Worm (Caenorhabditis elegans) whole organism, L1 larva: ENCODE results near the gene cyn-10.

Source experiments
- aha-1 ChIP-seq: fragments of 150-350 bp; optimal IDR thresholded peaks from 2 replicates; lab custom pipeline; 2014; ENCODE audit warnings: missing biosample characterization, missing genetic modification characterization
- ama-1 ChIP-seq: fragments of 150-350 bp; optimal IDR thresholded peaks from 2 replicates; lab custom pipeline; 2014
- ceh-90 ChIP-seq: sonication (generic microtip); optimal IDR thresholded peaks from 2 replicates; lab custom pipeline; 2016; ENCODE audit warnings: missing genetic modification characterization, missing compliant biosample characterization
- ces-1 ChIP-seq: fragments of 150-350 bp; optimal IDR thresholded peaks from 2 replicates; lab custom pipeline; 2014; ENCODE audit warnings: missing biosample characterization, missing genetic modification reagents, missing genetic modification characterization
- dsc-1 ChIP-seq: sonication (generic microtip); optimal IDR thresholded peaks from 2 replicates; lab custom pipeline; 2016; ENCODE audit warnings: mild to moderate bottlenecking, missing genetic modification characterization, missing compliant biosample characterization
- efl-1 ChIP-seq, 4 experiments: fragments of 150-350 bp; optimal IDR thresholded peaks in 3 of 4; peaks in 1 of 4; 1 replicate in 1 of 4; 2 replicates in 3 of 4; lab custom pipeline; 2014; ENCODE audit warnings: missing biosample characterization in 2 of 4, missing genetic modification characterization in 2 of 4, missing genetic modification reagents in 2 of 4
- efl-3 ChIP-seq: fragments of 200-800 bp; sonication (Bioruptor generic); optimal IDR thresholded peaks from 2 replicates; lab custom pipeline; 2018; ENCODE audit warnings: mild to moderate bottlenecking, missing genetic modification characterization, missing compliant biosample characterization
- egl-27 ChIP-seq, 2 experiments: fragments of 150-350 bp in 1 of 2; sonication (generic microtip); optimal IDR thresholded peaks; 3 replicates each; lab custom pipeline; 2017 to 2018; ENCODE audit warnings: missing biosample characterization in 2 of 2, missing genetic modification characterization in 2 of 2, missing genetic modification reagents in 2 of 2
- elt-3 ChIP-seq, 6 experiments: fragments of 150-350 bp in 1 of 6; sonication (generic microtip); optimal IDR thresholded peaks; 2 replicates each; lab custom pipeline; 2017 to 2018; ENCODE audit warnings: missing biosample characterization in 6 of 6, missing genetic modification characterization in 6 of 6, inconsistent platforms in 1 of 6
- ets-5 ChIP-seq: fragments of 200-800 bp; sonication (Bioruptor generic); IDR thresholded peaks from 2 replicates; pipeline ENCODE4 v1.3.6; 2022; ENCODE audit warnings: missing genetic modification characterization, missing compliant biosample characterization
- fkh-4 ChIP-seq: sonication (generic microtip); optimal IDR thresholded peaks from 2 replicates; lab custom pipeline; 2016; ENCODE audit warnings: missing compliant biosample characterization, missing genetic modification characterization, borderline replicate concordance
- fkh-8 ChIP-seq: sonication (generic microtip); optimal IDR thresholded peaks from 2 replicates; lab custom pipeline; 2016; ENCODE audit warnings: mild to moderate bottlenecking, missing genetic modification characterization, missing compliant biosample characterization
- fos-1 ChIP-seq: fragments of 150-350 bp; optimal IDR thresholded peaks from 2 replicates; lab custom pipeline; 2014; ENCODE audit warnings: missing biosample characterization, missing genetic modification characterization
- grh-1 ChIP-seq: fragments of 200-800 bp; sonication (Bioruptor generic); IDR thresholded peaks from 2 replicates; pipeline ENCODE4 v1.3.6; 2022; ENCODE audit warnings: missing genetic modification reagents, missing genetic modification characterization, missing compliant biosample characterization
- hpl-2 ChIP-seq: fragments of 150-350 bp; optimal IDR thresholded peaks from 2 replicates; lab custom pipeline; 2014; ENCODE audit warnings: missing biosample characterization, missing genetic modification reagents, missing genetic modification characterization
- irx-1 ChIP-seq: sonication (generic microtip); optimal IDR thresholded peaks from 2 replicates; lab custom pipeline; 2016; ENCODE audit warnings: missing genetic modification characterization, missing compliant biosample characterization
- isw-1 ChIP-seq: fragments of 200-800 bp; sonication (Bioruptor generic); IDR thresholded peaks from 2 replicates; pipeline ENCODE4 v1.3.6; 2022; ENCODE audit warnings: missing genetic modification characterization, missing compliant biosample characterization
- jun-1 ChIP-seq: fragments of 150-350 bp; optimal IDR thresholded peaks from 2 replicates; lab custom pipeline; 2014; ENCODE audit warnings: missing biosample characterization, missing genetic modification reagents, missing genetic modification characterization
- lin-13 ChIP-seq: fragments of 150-350 bp; optimal IDR thresholded peaks from 2 replicates; lab custom pipeline; 2014; ENCODE audit warnings: missing biosample characterization, missing genetic modification reagents, missing genetic modification characterization
- lin-14 ChIP-seq: fragments of 200-800 bp; sonication (Bioruptor generic); optimal IDR thresholded peaks from 2 replicates; lab custom pipeline; 2018; ENCODE audit warnings: mild to moderate bottlenecking, missing genetic modification characterization, moderate library complexity, missing compliant biosample characterization
- lin-15B ChIP-seq: fragments of 150-350 bp; sonication (generic microtip); optimal IDR thresholded peaks from 3 replicates; lab custom pipeline; 2014; ENCODE audit warnings: missing biosample characterization, missing genetic modification characterization
- lin-35 ChIP-seq, 2 experiments: fragments of 150-350 bp; optimal IDR thresholded peaks; 2 replicates each; lab custom pipeline; 2014; ENCODE audit warnings: missing biosample characterization in 2 of 2, missing genetic modification characterization in 2 of 2, missing genetic modification reagents in 2 of 2
- lin-39 ChIP-seq: fragments of 150-350 bp; optimal IDR thresholded peaks from 2 replicates; lab custom pipeline; 2014; ENCODE audit warnings: missing biosample characterization, missing genetic modification reagents, missing genetic modification characterization
- lir-3 ChIP-seq: sonication (generic microtip); optimal IDR thresholded peaks from 2 replicates; lab custom pipeline; 2016; ENCODE audit warnings: mild to moderate bottlenecking, missing genetic modification characterization, moderate library complexity, missing compliant biosample characterization; ENCODE audit not compliant: poor library complexity
- lsy-2 ChIP-seq, 2 experiments: fragments of 150-350 bp; optimal IDR thresholded peaks; 2 replicates each; lab custom pipeline; 2014; ENCODE audit warnings: missing biosample characterization in 2 of 2, missing genetic modification characterization in 2 of 2
- mab-9 ChIP-seq: fragments of 200-800 bp; sonication (Bioruptor generic); IDR thresholded peaks from 2 replicates; pipeline ENCODE4 v1.3.6; 2022; ENCODE audit warnings: missing genetic modification reagents, missing genetic modification characterization, missing compliant biosample characterization
- mdl-1 ChIP-seq, 2 experiments: fragments of 150-350 bp; optimal IDR thresholded peaks; 2 replicates each; lab custom pipeline; 2014 to 2017; ENCODE audit warnings: missing biosample characterization in 2 of 2, missing genetic modification characterization in 2 of 2, inconsistent platforms in 1 of 2
- mep-1 ChIP-seq: fragments of 150-350 bp; optimal IDR thresholded peaks from 2 replicates; lab custom pipeline; 2014; ENCODE audit warnings: missing biosample characterization, missing genetic modification characterization
- nhr-12 ChIP-seq: sonication (generic microtip); optimal IDR thresholded peaks from 2 replicates; lab custom pipeline; 2017; ENCODE audit warnings: missing biosample characterization, missing genetic modification characterization
- nhr-19 ChIP-seq: fragments of 200-800 bp; sonication (Bioruptor generic); conservative IDR thresholded peaks from 2 replicates; pipeline ENCODE4 v1.3.6; 2022; ENCODE audit warnings: missing genetic modification characterization, missing compliant biosample characterization
- nhr-20 ChIP-seq: sonication (generic microtip); optimal IDR thresholded peaks from 2 replicates; lab custom pipeline; 2016; ENCODE audit warnings: mild to moderate bottlenecking, missing genetic modification characterization, missing compliant biosample characterization
- nhr-237 ChIP-seq: fragments of 150-350 bp; optimal IDR thresholded peaks from 2 replicates; lab custom pipeline; 2014; ENCODE audit warnings: missing biosample characterization, missing genetic modification characterization
- nhr-28 ChIP-seq: fragments of 150-350 bp; optimal IDR thresholded peaks from 2 replicates; lab custom pipeline; 2014; ENCODE audit warnings: missing biosample characterization, missing genetic modification characterization
- nhr-47 ChIP-seq: sonication (generic microtip); optimal IDR thresholded peaks from 2 replicates; lab custom pipeline; 2016; ENCODE audit warnings: mild to moderate bottlenecking, missing genetic modification characterization, moderate library complexity, missing compliant biosample characterization
- nhr-71 ChIP-seq: sonication (generic microtip); optimal IDR thresholded peaks from 2 replicates; lab custom pipeline; 2016; ENCODE audit warnings: mild to moderate bottlenecking, missing genetic modification characterization, moderate library complexity, missing compliant biosample characterization
- nhr-84 ChIP-seq: sonication (generic microtip); optimal IDR thresholded peaks from 2 replicates; lab custom pipeline; 2017; ENCODE audit warnings: missing biosample characterization, missing genetic modification characterization
- pax-3 ChIP-seq: fragments of 200-800 bp; sonication (Bioruptor generic); optimal IDR thresholded peaks from 2 replicates; lab custom pipeline; 2018; ENCODE audit warnings: mild to moderate bottlenecking, missing genetic modification characterization, moderate library complexity, missing compliant biosample characterization
- pqm-1 ChIP-seq: sonication (generic microtip); optimal IDR thresholded peaks from 3 replicates; lab custom pipeline; 2017; ENCODE audit warnings: missing biosample characterization, missing genetic modification characterization
- skn-1 ChIP-seq: fragments of 150-350 bp; optimal IDR thresholded peaks from 2 replicates; lab custom pipeline; 2014; ENCODE audit warnings: missing biosample characterization, missing genetic modification characterization
- sox-4 ChIP-seq: sonication (generic microtip); optimal IDR thresholded peaks from 2 replicates; lab custom pipeline; 2016; ENCODE audit warnings: missing genetic modification characterization, missing compliant biosample characterization
- swsn-7 ChIP-seq: sonication (generic microtip); optimal IDR thresholded peaks from 2 replicates; lab custom pipeline; 2016; ENCODE audit warnings: missing genetic modification characterization, missing compliant biosample characterization
- tbx-2 ChIP-seq: sonication (generic microtip); optimal IDR thresholded peaks from 2 replicates; lab custom pipeline; 2016; ENCODE audit warnings: missing genetic modification characterization, missing compliant biosample characterization
- tlp-1 ChIP-seq: fragments of 150-350 bp; optimal IDR thresholded peaks from 2 replicates; lab custom pipeline; 2014; ENCODE audit warnings: missing biosample characterization, missing genetic modification characterization
- unc-130 ChIP-seq: fragments of 150-350 bp; optimal IDR thresholded peaks from 2 replicates; lab custom pipeline; 2017; ENCODE audit warnings: missing biosample characterization, missing genetic modification characterization, inconsistent platforms
- unc-30 ChIP-seq: sonication (generic microtip); optimal IDR thresholded peaks from 2 replicates; lab custom pipeline; 2017; ENCODE audit warnings: missing biosample characterization, missing genetic modification characterization
- unc-62 ChIP-seq: fragments of 150-350 bp; optimal IDR thresholded peaks from 2 replicates; lab custom pipeline; 2014; ENCODE audit warnings: missing biosample characterization, missing genetic modification reagents, missing genetic modification characterization
- unc-98 ChIP-seq: fragments of 200-800 bp; sonication (Bioruptor generic); IDR thresholded peaks from 2 replicates; pipeline ENCODE4 v1.3.6; 2022; ENCODE audit warnings: missing genetic modification characterization, missing compliant biosample characterization
- xbp-1 ChIP-seq: sonication (generic microtip); optimal IDR thresholded peaks from 2 replicates; lab custom pipeline; 2016; ENCODE audit warnings: missing genetic modification characterization, missing compliant biosample characterization
- ztf-4 ChIP-seq: fragments of 150-350 bp; optimal IDR thresholded peaks from 2 replicates; lab custom pipeline; 2014; ENCODE audit warnings: missing biosample characterization, missing genetic modification characterization

Gene cyn-10

ce11 chrII:6915875-6916274, 2.7 kb upstream of the cyn-10 start, which contains the start of gene B0252.8:
TSS of gene B0252.8 (plus strand) at chrII:6916166.
- TF ChIP-seq grh-1 (GFP tag; lab: Robert Waterston, UW): no peak
- no peak for TF ChIP-seq nhr-20 (tag; lab: Kevin White, UChicago)
- no peak for TF ChIP-seq isw-1 (GFP tag; lab: Robert Waterston, UW)
- no peak for TF ChIP-seq mdl-1 (tag; optimal IDR thresholded peaks at IDR 0.05; lab: Kevin White, UChicago)
- no peak for TF ChIP-seq ces-1 (GFP tag; lab: Kevin White, UChicago)
- no peak for TF ChIP-seq lir-3 (tag; lab: Kevin White, UChicago)
- TF ChIP-seq nhr-28 (tag; lab: Kevin White, UChicago): no peak
- TF ChIP-seq fos-1 (tag; lab: Kevin White, UChicago): no peak
- no peak for TF ChIP-seq nhr-84
- no peak for TF ChIP-seq nhr-47 (tag; lab: Kevin White, UChicago)
- no peak for TF ChIP-seq elt-3 (tag; optimal IDR thresholded peaks at IDR 0.05; lab: Kevin White, UChicago)
- no peak for TF ChIP-seq dsc-1
- no peak for TF ChIP-seq ceh-90 (tag; lab: Kevin White, UChicago)
- TF ChIP-seq unc-98 (GFP tag; lab: Robert Waterston, UW): no peak
- TF ChIP-seq, all 84 proteins: peak for 0

- TF ChIP-seq tbx-2 (no peak), egl-27 (tag; optimal IDR thresholded peaks at IDR 0.05; lab: Kevin White, UChicago) (no peak), skn-1 (tag; lab: Kevin White, UChicago) (no peak), mdl-1 (tag; optimal IDR thresholded peaks at IDR 0.05; lab: Kevin White, UChicago) (no peak), unc-62 (GFP tag; lab: Kevin White, UChicago) (no peak), unc-30 (tag; lab: Kevin White, UChicago) (no peak), aha-1 (no peak), ama-1 (no peak), tlp-1 (no peak), nhr-12 (tag; lab: Kevin White, UChicago) (no peak), lin-14 (GFP tag; lab: Kevin White, UChicago) (peak; percentile 8), lsy-2 (tag; optimal IDR thresholded peaks at IDR 0.05; lab: Kevin White, UChicago) (no peak), nhr-20 (tag; lab: Kevin White, UChicago) (peak; percentile 34), nhr-237 (tag; lab: Kevin White, UChicago) (no peak), mab-9 (GFP tag; lab: Robert Waterston, UW) (no peak), jun-1 (tag; lab: Kevin White, UChicago) (no peak), efl-3 (GFP tag; lab: Kevin White, UChicago) (no peak), elt-3 (tag; optimal IDR thresholded peaks at IDR 0.05; lab: Kevin White, UChicago) (peak in 2 of 6 experiments; percentile 49 to 67), nhr-84 (no peak), ceh-90 (tag; lab: Kevin White, UChicago) (no peak), hpl-2 (GFP tag; lab: Kevin White, UChicago) (no peak), lin-15B (tag; lab: Kevin White, UChicago) (no peak), dsc-1 (no peak), fkh-8 (no peak), xbp-1 (tag; lab: Kevin White, UChicago) (no peak), nhr-19 (GFP tag; lab: Robert Waterston, UW) (no peak), irx-1 (tag; lab: Kevin White, UChicago) (no peak), swsn-7 (tag; lab: Kevin White, UChicago) (no peak), pax-3 (tag; lab: Kevin White, UChicago) (no peak), pqm-1 (no peak), lin-35 (GFP tag; optimal IDR thresholded peaks at IDR 0.05; lab: Kevin White, UChicago) (peak in 1 of 2 experiments; percentile 26), nhr-47 (tag; lab: Kevin White, UChicago) (no peak), lin-13 (GFP tag; lab: Kevin White, UChicago) (no peak), nhr-71 (tag; lab: Kevin White, UChicago) (peak; percentile 47), ztf-4 (tag; lab: Kevin White, UChicago) (no peak), unc-130 (tag; lab: Kevin White, UChicago) (no peak), ets-5 (GFP tag; lab: Robert Waterston, UW) (no peak), efl-1 (optimal IDR thresholded peaks at IDR 0.05; lab: Kevin White, UChicago) (no peak), efl-1 (GFP tag; optimal IDR thresholded peaks at IDR 0.05 in 1 of 2; lab: Kevin White, UChicago) (no peak), fos-1 (tag; lab: Kevin White, UChicago) (no peak), mep-1 (peak; percentile 18), lin-39 (tag; lab: Kevin White, UChicago) (no peak), sox-4 (tag; lab: Kevin White, UChicago) (no peak), unc-98 (GFP tag; lab: Robert Waterston, UW) (no peak), fkh-4 (tag; lab: Kevin White, UChicago) (no peak)
Observed at ce11 chrII:6909568-6910122, 3.5 kb downstream of the cyn-10 start, which contains the start of gene asm-1. TSS of gene asm-1 (plus strand) at chrII:6910072.
